Worm (Caenorhabditis elegans) whole organism, mixed stage, embryonic: ENCODE data around the gene npr-33.

Experiments
- cnd-1 ChIP-seq: fragments of 200-800 bp; sonication (Bioruptor generic); optimal IDR thresholded peaks from 2 replicates; lab custom pipeline; 2018; ENCODE audit warnings: mild to moderate bottlenecking, missing genetic modification characterization, missing compliant biosample characterization
- elt-3 ChIP-seq: fragments of 150-350 bp; optimal IDR thresholded peaks from 2 replicates; lab custom pipeline; 2014; ENCODE audit warnings: missing biosample characterization, missing genetic modification characterization
- hlh-1 ChIP-seq: fragments of 150-350 bp; optimal IDR thresholded peaks from 2 replicates; lab custom pipeline; 2014; ENCODE audit warnings: missing biosample characterization, missing genetic modification reagents, missing genetic modification characterization
- ztf-11 ChIP-seq: fragments of 150-350 bp; optimal IDR thresholded peaks from 2 replicates; lab custom pipeline; 2014; ENCODE audit warnings: missing biosample characterization, missing genetic modification characterization

DNA sequence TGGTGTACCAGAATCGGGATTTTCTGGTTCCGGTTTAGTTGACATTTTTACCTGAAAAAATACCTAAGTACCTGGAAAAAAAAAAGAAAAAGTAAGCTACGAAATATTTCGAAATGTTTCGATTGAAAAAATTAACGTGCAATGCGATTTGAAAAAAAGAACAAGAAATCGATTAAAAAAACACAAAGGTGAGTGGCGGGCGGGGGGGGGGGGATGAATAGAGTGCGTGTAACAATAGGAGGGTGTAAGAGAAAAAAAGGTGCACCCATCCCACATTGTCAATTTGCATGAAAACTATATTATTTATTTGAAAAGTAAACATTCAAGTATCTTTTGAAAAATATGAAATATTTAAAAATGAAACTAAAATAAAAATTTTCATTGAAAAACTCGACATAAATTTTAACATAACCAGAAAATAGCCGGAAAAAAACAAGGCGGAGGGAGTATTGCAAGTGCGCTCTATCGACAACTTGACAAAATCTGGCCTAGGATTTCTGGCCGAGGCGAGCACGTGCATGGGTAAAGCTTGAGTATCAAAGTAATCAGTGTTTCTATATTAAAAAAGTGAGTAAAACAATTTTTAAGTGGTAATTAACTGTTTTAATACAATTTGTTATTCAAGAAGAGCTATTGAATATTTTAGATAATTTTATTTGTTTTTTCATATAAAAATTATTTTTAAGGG lies 44.4 kb upstream of the npr-33 start, which contains the start of the genes csb-1 and F53H4.4:
- TF ChIP-seq cnd-1 (no peak), elt-3 (tag; lab: Kevin White, UChicago) (no peak), ztf-11 (tag; lab: Kevin White, UChicago) (no peak), hlh-1 (tag; lab: Kevin White, UChicago) (no peak)
